Fruit fly (Drosophila melanogaster): ENCODE data around the gene Kap3.
A peak's percentile ranks its signal among the peaks of the same experiment; 100 is the strongest.

Gene Kap3

dm6 chrX:11356648-11357047 is 16.8 kb upstream of the Kap3 start:
- TF ChIP-seq usp (GFP tag; optimal IDR thresholded peaks at IDR 0.05) (no peak), Myc (optimal IDR thresholded peaks at IDR 0.05) (no peak)

dm6 chrX:11355708-11356174 is 15.9 kb upstream of the Kap3 start, which contains the start of gene dsh:
TSS of gene dsh (plus strand) at chrX:11355881.
- TF ChIP-seq CG9705 (GFP tag; optimal IDR thresholded peaks at IDR 0.05) (no peak), dl (GFP tag; optimal IDR thresholded peaks at IDR 0.05; ENCODE audit: insufficient read depth in 1 of 2, partially characterized antibody in 2 of 2) (no peak), CG32264 (GFP tag; optimal IDR thresholded peaks at IDR 0.05) (no peak), rgr (GFP tag; optimal IDR thresholded peaks at IDR 0.05) (no peak), Rel (GFP tag; optimal IDR thresholded peaks at IDR 0.05) (no peak), Rel (tag; optimal IDR thresholded peaks at IDR 0.05) (no peak), dmrt93B (GFP tag; optimal IDR thresholded peaks at IDR 0.05) (no peak), brk (GFP tag; optimal IDR thresholded peaks at IDR 0.05) (no peak), foxo (GFP tag; optimal IDR thresholded peaks at IDR 0.05) (peak in 1 of 2 experiments; percentile 41), woc (GFP tag; optimal IDR thresholded peaks at IDR 0.05) (no peak), Myc (optimal IDR thresholded peaks at IDR 0.05) (no peak), Sp1 (GFP tag; optimal IDR thresholded peaks at IDR 0.05) (peak; percentile 4), sv (GFP tag; optimal IDR thresholded peaks at IDR 0.05) (no peak), tai (GFP tag; optimal IDR thresholded peaks at IDR 0.05) (no peak), psq (GFP tag; optimal IDR thresholded peaks at IDR 0.05) (peak; percentile 8), Jra (GFP tag; optimal IDR thresholded peaks at IDR 0.05) (no peak)

dm6 chrX:11351351-11351750 is 11.5 kb upstream of the Kap3 start:
- TF ChIP-seq rgr (GFP tag; optimal IDR thresholded peaks at IDR 0.05) (peak; percentile 96), CrebA (GFP tag; optimal IDR thresholded peaks at IDR 0.05; ENCODE audit: borderline replicate concordance) (no peak), foxo (GFP tag; optimal IDR thresholded peaks at IDR 0.05) (peak; percentile 46 to 96), dsf (GFP tag; optimal IDR thresholded peaks at IDR 0.05; ENCODE audit: borderline replicate concordance) (no peak), GATAd (GFP tag; optimal IDR thresholded peaks at IDR 0.05) (peak; percentile 48), HLH106 (tag; optimal IDR thresholded peaks at IDR 0.05) (peak; percentile 92), Dif (GFP tag; optimal IDR thresholded peaks at IDR 0.05; ENCODE audit: partially characterized antibody) (no peak), Abd-B (GFP tag; optimal IDR thresholded peaks at IDR 0.05) (no peak), OdsH (GFP tag; optimal IDR thresholded peaks at IDR 0.05) (peak; percentile 91), tai (GFP tag; optimal IDR thresholded peaks at IDR 0.05) (no peak), CG9705 (GFP tag; optimal IDR thresholded peaks at IDR 0.05) (peak; percentile 80), N (GFP tag; optimal IDR thresholded peaks at IDR 0.05) (no peak), dl (GFP tag; optimal IDR thresholded peaks at IDR 0.05; ENCODE audit: insufficient read depth in 1 of 2, partially characterized antibody in 2 of 2) (no peak), br (GFP tag; optimal IDR thresholded peaks at IDR 0.05) (peak; percentile 93), lola (GFP tag; optimal IDR thresholded peaks at IDR 0.05) (no peak), Rel (GFP tag; optimal IDR thresholded peaks at IDR 0.05) (no peak), Rel (tag; optimal IDR thresholded peaks at IDR 0.05) (peak; percentile 72), fru (GFP tag; optimal IDR thresholded peaks at IDR 0.05) (peak; percentile 92), ey (GFP tag; optimal IDR thresholded peaks at IDR 0.05) (peak; percentile 95), pan (optimal IDR thresholded peaks at IDR 0.05) (no peak), sv (GFP tag; optimal IDR thresholded peaks at IDR 0.05) (peak; percentile 79), Hr78 (GFP tag; optimal IDR thresholded peaks at IDR 0.05) (no peak), psq (GFP tag; optimal IDR thresholded peaks at IDR 0.05) (peak; percentile 81), Hr83 (GFP tag; optimal IDR thresholded peaks at IDR 0.05; ENCODE audit: poor library complexity, severe bottlenecking) (peak; percentile 93), dmrt93B (GFP tag; optimal IDR thresholded peaks at IDR 0.05) (peak; percentile 88), Dfd (GFP tag; optimal IDR thresholded peaks at IDR 0.05) (no peak), CG32264 (GFP tag; optimal IDR thresholded peaks at IDR 0.05) (peak; percentile 83), Sp1 (GFP tag; optimal IDR thresholded peaks at IDR 0.05) (peak; percentile 86), h (GFP tag; optimal IDR thresholded peaks at IDR 0.05) (peak; percentile 95), Jra (GFP tag; optimal IDR thresholded peaks at IDR 0.05) (peak; percentile 71), brk (GFP tag; optimal IDR thresholded peaks at IDR 0.05) (no peak), usp (GFP tag; optimal IDR thresholded peaks at IDR 0.05) (no peak), Mio (GFP tag; optimal IDR thresholded peaks at IDR 0.05) (peak; percentile 81), Myc (optimal IDR thresholded peaks at IDR 0.05) (no peak), Hnf4 (GFP tag; optimal IDR thresholded peaks at IDR 0.05) (peak; percentile 93), woc (GFP tag; optimal IDR thresholded peaks at IDR 0.05) (peak; percentile 84), sage (GFP tag; optimal IDR thresholded peaks at IDR 0.05) (peak; percentile 77), Vsx2 (GFP tag; optimal IDR thresholded peaks at IDR 0.05; ENCODE audit: partially characterized antibody) (no peak), jim (GFP tag; optimal IDR thresholded peaks at IDR 0.05) (peak; percentile 68)
